Fruit fly (Drosophila melanogaster): ENCODE results near the gene fng.

Gene fng

dm6 chr3L:20954118-20954517 lies 4.8 kb upstream of the fng start (continued):
- TF ChIP-seq tin (GFP tag; optimal IDR thresholded peaks at IDR 0.05) = no peak
- no peak for TF ChIP-seq CG7745 (tag; optimal IDR thresholded peaks at IDR 0.05)
- TF ChIP-seq disco-r (GFP tag; optimal IDR thresholded peaks at IDR 0.05) = no peak
- peak; percentile 53 for TF ChIP-seq ATbp (GFP tag; optimal IDR thresholded peaks at IDR 0.05)
- no peak for TF ChIP-seq CG13424 (tag; optimal IDR thresholded peaks at IDR 0.05)
- TF ChIP-seq HLHmδ (GFP tag; optimal IDR thresholded peaks at IDR 0.05) = no peak
- TF ChIP-seq CG18011 (GFP tag; optimal IDR thresholded peaks at IDR 0.05) = no peak
- no peak for TF ChIP-seq Sry-β (GFP tag; optimal IDR thresholded peaks at IDR 0.05)
- no peak for TF ChIP-seq corto (GFP tag; optimal IDR thresholded peaks at IDR 0.05)
- TF ChIP-seq fd102C (GFP tag; optimal IDR thresholded peaks at IDR 0.05) = no peak
- TF ChIP-seq CG1602 (GFP tag; optimal IDR thresholded peaks at IDR 0.05) = no peak
- no peak for TF ChIP-seq pum (GFP tag; optimal IDR thresholded peaks at IDR 0.05)
- TF ChIP-seq fd3F (GFP tag; optimal IDR thresholded peaks at IDR 0.05) = no peak
- TF ChIP-seq CG33557 (GFP tag; optimal IDR thresholded peaks at IDR 0.05) = peak; percentile 71
- no peak for TF ChIP-seq lov (optimal IDR thresholded peaks at IDR 0.05)
- TF ChIP-seq lov (GFP tag; IDR thresholded peaks at IDR 0.05) = no peak
- no peak for TF ChIP-seq CG9437 (GFP tag; optimal IDR thresholded peaks at IDR 0.05)
- TF ChIP-seq toy (GFP tag; IDR thresholded peaks at IDR 0.05) = no peak
- TF ChIP-seq HmgD (GFP tag; optimal IDR thresholded peaks at IDR 0.05) = no peak
- no peak for TF ChIP-seq chif (GFP tag; optimal IDR thresholded peaks at IDR 0.05)
- TF ChIP-seq cad (GFP tag; optimal IDR thresholded peaks at IDR 0.05) = no peak
- no peak for TF ChIP-seq Atf-2 (GFP tag; optimal IDR thresholded peaks at IDR 0.05)
- TF ChIP-seq amos (GFP tag; IDR thresholded peaks at IDR 0.05; ENCODE audit: partially characterized antibody) = no peak
- TF ChIP-seq GATAe (GFP tag; conservative IDR thresholded peaks at IDR 0.05) = no peak
- TF ChIP-seq CG17186 (GFP tag; optimal IDR thresholded peaks at IDR 0.05) = no peak
- TF ChIP-seq CG1024 (GFP tag; IDR thresholded peaks at IDR 0.05) = no peak
- peak; percentile 17 for TF ChIP-seq CG12104 (GFP tag; optimal IDR thresholded peaks at IDR 0.05)
- TF ChIP-seq CG14667 (GFP tag; IDR thresholded peaks at IDR 0.05) = no peak
- no peak for TF ChIP-seq chinmo (GFP tag; IDR thresholded peaks at IDR 0.05; ENCODE audit: partially characterized antibody)
- no peak for TF ChIP-seq Mad (GFP tag; optimal IDR thresholded peaks at IDR 0.05)
- no peak for TF ChIP-seq gt (GFP tag; IDR thresholded peaks at IDR 0.05)
- no peak for TF ChIP-seq C15 (GFP tag; IDR thresholded peaks at IDR 0.05)
- no peak for TF ChIP-seq cwo (GFP tag; optimal IDR thresholded peaks at IDR 0.05)
- no peak for TF ChIP-seq lilli (GFP tag; optimal IDR thresholded peaks at IDR 0.05)
- no peak for TF ChIP-seq hth (optimal IDR thresholded peaks at IDR 0.05)
- no peak for TF ChIP-seq CG10543 (GFP tag; optimal IDR thresholded peaks at IDR 0.05)
- peak; percentile 19 for TF ChIP-seq Fer3 (tag; optimal IDR thresholded peaks at IDR 0.05)
- TF ChIP-seq pan (optimal IDR thresholded peaks at IDR 0.05) = no peak
- TF ChIP-seq pan (GFP tag; optimal IDR thresholded peaks at IDR 0.05 in 1 of 2, IDR thresholded peaks at IDR 0.05 in 1 of 2) = no peak
- TF ChIP-seq CG18619 (GFP tag; optimal IDR thresholded peaks at IDR 0.05) = peak; percentile 27
- TF ChIP-seq CG10366 (GFP tag; IDR thresholded peaks at IDR 0.05) = no peak
- no peak for TF ChIP-seq Rx (GFP tag; IDR thresholded peaks at IDR 0.05)
- no peak for TF ChIP-seq pnt (GFP tag; optimal IDR thresholded peaks at IDR 0.05)
- no peak for TF ChIP-seq Six4 (GFP tag; optimal IDR thresholded peaks at IDR 0.05)
- TF ChIP-seq Oli (tag; optimal IDR thresholded peaks at IDR 0.05) = no peak
- no peak for TF ChIP-seq lbe (GFP tag; optimal IDR thresholded peaks at IDR 0.05)
- no peak for TF ChIP-seq Awh (GFP tag; IDR thresholded peaks at IDR 0.05)
- peak; percentile 25 for TF ChIP-seq CG5180 (GFP tag; optimal IDR thresholded peaks at IDR 0.05)
- peak; percentile 31 for TF ChIP-seq CG3407 (GFP tag; optimal IDR thresholded peaks at IDR 0.05)
- no peak for TF ChIP-seq her (GFP tag; optimal IDR thresholded peaks at IDR 0.05)
- no peak for TF ChIP-seq rib (GFP tag; IDR thresholded peaks at IDR 0.05)
- no peak for TF ChIP-seq HLH54F (GFP tag; optimal IDR thresholded peaks at IDR 0.05)
- no peak for TF ChIP-seq Lhr (GFP tag; optimal IDR thresholded peaks at IDR 0.05)

Measured in whole organism, embryonic.